Worm (Caenorhabditis elegans) whole organism, L2 larva: ENCODE measurements around the gene kdin-1.

Experiments
- ZK546.5 ChIP-seq: sonication (generic microtip); optimal IDR thresholded peaks from 2 replicates; lab custom pipeline; 2017; ENCODE audit warnings: missing biosample characterization, missing genetic modification characterization
- ceh-16 ChIP-seq: fragments of 150-350 bp; optimal IDR thresholded peaks from 2 replicates; lab custom pipeline; 2014; ENCODE audit warnings: missing biosample characterization, missing genetic modification characterization
- egl-27 ChIP-seq: sonication (generic microtip); optimal IDR thresholded peaks from 3 replicates; lab custom pipeline; 2017; ENCODE audit warnings: missing biosample characterization, missing genetic modification reagents, missing genetic modification characterization
- fos-1 ChIP-seq: fragments of 150-350 bp; optimal IDR thresholded peaks from 2 replicates; lab custom pipeline; 2014; ENCODE audit warnings: missing biosample characterization, missing genetic modification characterization
- lsy-2 ChIP-seq, 2 experiments: fragments of 150-350 bp in 1 of 2; sonication (generic microtip) in 1 of 2; optimal IDR thresholded peaks; 2 replicates each; lab custom pipeline; 2014 to 2017; ENCODE audit warnings: missing biosample characterization in 2 of 2, missing genetic modification characterization in 2 of 2
- mab-5 ChIP-seq: fragments of 150-350 bp; optimal IDR thresholded peaks from 2 replicates; lab custom pipeline; 2014; ENCODE audit warnings: missing biosample characterization, missing genetic modification characterization
- nhr-10 ChIP-seq: sonication (generic microtip); optimal IDR thresholded peaks from 2 replicates; lab custom pipeline; 2017; ENCODE audit warnings: missing biosample characterization, missing genetic modification characterization
- nhr-12 ChIP-seq: fragments of 150-350 bp; optimal IDR thresholded peaks from 2 replicates; lab custom pipeline; 2014; ENCODE audit warnings: missing biosample characterization, missing genetic modification characterization
- nhr-25 ChIP-seq: fragments of 150-350 bp; sonication (generic microtip); optimal IDR thresholded peaks from 3 replicates; lab custom pipeline; 2014; ENCODE audit warnings: missing biosample characterization, missing genetic modification characterization
- snpc-4 ChIP-seq: fragments of 150-350 bp; optimal IDR thresholded peaks from 2 replicates; lab custom pipeline; 2014; ENCODE audit warnings: missing biosample characterization, missing genetic modification characterization
- ztf-1 ChIP-seq: fragments of 200-800 bp; sonication (Bioruptor generic); conservative IDR thresholded peaks from 2 replicates; pipeline ENCODE4 v1.3.6; 2022; ENCODE audit warnings: missing genetic modification characterization, missing compliant biosample characterization

- peak; percentile 57 to 90 for TF ChIP-seq lsy-2 (tag; optimal IDR thresholded peaks at IDR 0.05; lab: Kevin White, UChicago)
- no peak for TF ChIP-seq ZK546.5 (tag; lab: Kevin White, UChicago)
- no peak for TF ChIP-seq ztf-1 (GFP tag; lab: Robert Waterston, UW)
- TF ChIP-seq egl-27 (tag; lab: Kevin White, UChicago) = peak; percentile 84
- TF ChIP-seq mab-5 (tag; lab: Kevin White, UChicago) = peak; percentile 42
- no peak for TF ChIP-seq ceh-16 (tag; lab: Kevin White, UChicago)
- TF ChIP-seq nhr-25 = peak; percentile 73
- peak; percentile 92 for TF ChIP-seq fos-1 (tag; lab: Kevin White, UChicago)
- TF ChIP-seq snpc-4 = peak; percentile 28
- TF ChIP-seq nhr-10 (tag; lab: Kevin White, UChicago) = no peak
- TF ChIP-seq nhr-12 (tag; lab: Kevin White, UChicago) = no peak
These were observed 10.9 kb upstream of the kdin-1 start for ce11 chrIV:11027560-11027959.
